Worm (Caenorhabditis elegans) whole organism, early embryonic: ENCODE data around the gene plrg-1.
A peak's percentile ranks its signal among the peaks of the same experiment; 100 is the strongest.

Experiments
- ama-1 ChIP-seq: fragments of 150-350 bp; optimal IDR thresholded peaks from 2 replicates; lab custom pipeline; 2014
- ceh-13 ChIP-seq: fragments of 200-800 bp; sonication (Bioruptor generic); optimal IDR thresholded peaks from 2 replicates; lab custom pipeline; 2018; ENCODE audit warnings: mild to moderate bottlenecking, missing genetic modification characterization, missing compliant biosample characterization
- ceh-36 ChIP-seq: sonication (generic microtip); optimal IDR thresholded peaks from 2 replicates; lab custom pipeline; 2016; ENCODE audit warnings: missing genetic modification characterization, inconsistent platforms, missing compliant biosample characterization
- ets-7 ChIP-seq: sonication (generic microtip); optimal IDR thresholded peaks from 2 replicates; lab custom pipeline; 2016; ENCODE audit warnings: missing genotype, missing genetic modification characterization, missing compliant biosample characterization
- flt-1 ChIP-seq: fragments of 200-800 bp; sonication (Bioruptor generic); IDR thresholded peaks from 2 replicates; pipeline ENCODE4 v1.3.6; 2022; ENCODE audit warnings: missing genetic modification characterization, missing compliant biosample characterization
- hmg-4 ChIP-seq: fragments of 200-800 bp; sonication (Bioruptor generic); optimal IDR thresholded peaks from 2 replicates; lab custom pipeline; 2018; ENCODE audit warnings: mild to moderate bottlenecking, missing genetic modification characterization, missing compliant biosample characterization
- hnd-1 ChIP-seq: sonication (generic microtip); optimal IDR thresholded peaks from 2 replicates; lab custom pipeline; 2016; ENCODE audit warnings: missing genetic modification characterization, missing compliant biosample characterization
- pes-1 ChIP-seq: fragments of 200-800 bp; sonication (Bioruptor generic); IDR thresholded peaks from 2 replicates; pipeline ENCODE4 v1.3.6; 2022; ENCODE audit warnings: missing genetic modification reagents, missing genetic modification characterization, missing compliant biosample characterization
- scrt-1 ChIP-seq: fragments of 200-800 bp; sonication (Bioruptor generic); IDR thresholded peaks from 2 replicates; pipeline ENCODE4 v1.3.6; 2022; ENCODE audit warnings: missing genetic modification characterization, missing compliant biosample characterization
- tbx-11 ChIP-seq: fragments of 200-800 bp; sonication (Bioruptor generic); IDR thresholded peaks from 2 replicates; pipeline ENCODE4 v1.3.6; 2022; ENCODE audit warnings: missing genetic modification characterization, missing compliant biosample characterization

DNA sequence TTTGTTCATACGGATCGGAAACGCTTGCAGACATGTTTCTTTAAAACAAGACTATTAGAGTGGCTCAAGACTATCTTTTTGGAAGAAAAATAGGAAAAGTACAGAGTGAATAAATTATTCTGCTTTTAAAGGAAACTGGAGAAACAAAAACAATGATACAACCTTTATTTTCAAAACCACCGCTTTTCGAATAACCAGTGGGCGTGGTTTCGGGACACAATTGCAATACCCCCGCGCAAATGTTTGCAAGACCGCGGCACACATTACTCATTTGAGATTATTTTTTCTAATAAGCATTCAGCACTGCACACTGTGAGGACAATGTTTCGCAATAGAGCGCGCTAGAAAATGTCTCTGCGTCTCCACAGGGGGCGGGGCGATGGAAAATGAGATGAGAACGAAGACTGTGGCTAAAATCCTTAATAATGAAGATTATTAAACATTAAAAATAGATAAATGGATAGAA is at the start of gene plrg-1:
- peak; percentile 88 for TF ChIP-seq ceh-36 (tag; lab: Kevin White, UChicago)
- TF ChIP-seq tbx-11 (GFP tag; lab: Robert Waterston, UW), result peak; percentile 80
- peak; percentile 77 for TF ChIP-seq flt-1
- TF ChIP-seq scrt-1, result peak; percentile 89
- TF ChIP-seq ama-1, result no peak
- TF ChIP-seq hnd-1 (tag; lab: Kevin White, UChicago), result peak; percentile 61
- TF ChIP-seq pes-1 (GFP tag; lab: Robert Waterston, UW), result no peak; the same call in 1 of the 2 replicates
- peak; percentile 78 for TF ChIP-seq ets-7
- peak; percentile 88 for TF ChIP-seq hmg-4 (GFP tag; lab: Kevin White, UChicago)
- TF ChIP-seq ceh-13 (GFP tag; lab: Kevin White, UChicago), result peak; percentile 64
